Fruit fly (Drosophila melanogaster) whole organism, pupa: ENCODE results near the gene CG17726.

Experiments
- CG10348 ChIP-seq: fragments of 200-800 bp; sonication (Bioruptor generic); IDR thresholded peaks from 2 replicates; pipeline ENCODE4 v1.3.6; 2022; ENCODE audit warnings: missing biosample characterization, missing genetic modification characterization
- CG12605 ChIP-seq: fragments of 200-800 bp; sonication (Bioruptor generic); IDR thresholded peaks from 2 replicates; pipeline ENCODE4 v1.3.6; 2022; ENCODE audit warnings: missing biosample characterization, missing genetic modification characterization
- CG13204 ChIP-seq: fragments of 200-800 bp; sonication (Bioruptor generic); optimal IDR thresholded peaks from 2 replicates; lab custom pipeline; 2018; ENCODE audit warnings: missing biosample characterization, mild to moderate bottlenecking, missing genetic modification characterization, moderate library complexity
- CG14655 ChIP-seq: fragments of 200-800 bp; sonication (Bioruptor generic); optimal IDR thresholded peaks from 3 replicates; lab custom pipeline; 2017; ENCODE audit warnings: mild to moderate bottlenecking, missing biosample characterization, missing genetic modification reagents, missing genetic modification characterization
- CG15710 ChIP-seq: fragments of 200-800 bp; sonication (Bioruptor generic); optimal IDR thresholded peaks from 2 replicates; lab custom pipeline; 2018; ENCODE audit warnings: missing biosample characterization, mild to moderate bottlenecking, missing genetic modification characterization, moderate library complexity
- CG17806 ChIP-seq: fragments of 200-800 bp; sonication (Bioruptor generic); optimal IDR thresholded peaks from 2 replicates; lab custom pipeline; 2018; ENCODE audit warnings: missing biosample characterization, mild to moderate bottlenecking, missing genetic modification characterization, moderate library complexity
- CG32121 ChIP-seq: fragments of 200-800 bp; sonication (Bioruptor generic); IDR thresholded peaks from 2 replicates; pipeline ENCODE4 v1.3.6; 2022; ENCODE audit warnings: missing biosample characterization, missing genetic modification characterization
- CG34367 ChIP-seq: fragments of 200-800 bp; sonication (Bioruptor generic); optimal IDR thresholded peaks from 2 replicates; lab custom pipeline; 2018; ENCODE audit warnings: missing biosample characterization, mild to moderate bottlenecking, missing genetic modification characterization
- CG4496 ChIP-seq: fragments of 200-800 bp; sonication (Bioruptor generic); IDR thresholded peaks from 3 replicates; pipeline ENCODE4 v1.3.6; 2022; ENCODE audit warnings: missing biosample characterization, missing genetic modification characterization
- CG8159 ChIP-seq: fragments of 200-800 bp; sonication (Bioruptor generic); optimal IDR thresholded peaks from 3 replicates; lab custom pipeline; 2018; ENCODE audit warnings: missing biosample characterization, mild to moderate bottlenecking, missing genetic modification characterization, moderate library complexity
- CG8301 ChIP-seq: fragments of 200-800 bp; sonication (Bioruptor generic); optimal IDR thresholded peaks from 2 replicates; lab custom pipeline; 2018; ENCODE audit warnings: missing biosample characterization, mild to moderate bottlenecking, missing genetic modification characterization
- CG9948 ChIP-seq: fragments of 200-800 bp; sonication (Bioruptor generic); optimal IDR thresholded peaks from 2 replicates; lab custom pipeline; 2018; ENCODE audit warnings: missing biosample characterization, mild to moderate bottlenecking, missing genetic modification characterization, moderate library complexity
- D1 ChIP-seq: fragments of 200-800 bp; sonication (Bioruptor generic); optimal IDR thresholded peaks from 2 replicates; lab custom pipeline; 2018; ENCODE audit warnings: missing biosample characterization, mild to moderate bottlenecking, missing genetic modification characterization, moderate library complexity
- EcR ChIP-seq: fragments of 200-800 bp; sonication (Bioruptor generic); optimal IDR thresholded peaks from 3 replicates; lab custom pipeline; 2019; ENCODE audit warnings: missing biosample characterization, missing genetic modification characterization, mild to moderate bottlenecking, moderate library complexity, missing genetic modification reagents
- Ets98B ChIP-seq: fragments of 200-800 bp; sonication (Bioruptor generic); IDR thresholded peaks from 2 replicates; pipeline ENCODE4 v1.3.6; 2022; ENCODE audit warnings: missing biosample characterization, missing genetic modification characterization
- Pif1A ChIP-seq: fragments of 200-800 bp; sonication (Bioruptor generic); optimal IDR thresholded peaks from 3 replicates; lab custom pipeline; 2016; ENCODE audit warnings: missing biosample characterization, missing genetic modification characterization
- Pif1B ChIP-seq: fragments of 200-800 bp; sonication (Bioruptor generic); optimal IDR thresholded peaks from 3 replicates; lab custom pipeline; 2016; ENCODE audit warnings: missing biosample characterization, missing genetic modification characterization
- Snoo ChIP-seq: fragments of 200-800 bp; sonication (Bioruptor generic); optimal IDR thresholded peaks from 3 replicates; lab custom pipeline; 2017; ENCODE audit warnings: missing biosample characterization, mild to moderate bottlenecking, missing genetic modification characterization, inconsistent platforms
- fd96Ca ChIP-seq: fragments of 200-800 bp; sonication (Bioruptor generic); IDR thresholded peaks from 3 replicates; pipeline ENCODE4 v1.3.6; 2022; ENCODE audit warnings: missing biosample characterization, missing genetic modification characterization
- gl ChIP-seq: fragments of 200-800 bp; sonication (Bioruptor generic); optimal IDR thresholded peaks from 2 replicates; lab custom pipeline; 2018; ENCODE audit warnings: missing biosample characterization, mild to moderate bottlenecking, missing genetic modification characterization
- rn ChIP-seq: fragments of 200-800 bp; sonication (Bioruptor generic); IDR thresholded peaks from 2 replicates; pipeline ENCODE4 v1.3.6; 2022; ENCODE audit warnings: missing biosample characterization, missing genetic modification characterization

The CG17726 gene

DNA sequence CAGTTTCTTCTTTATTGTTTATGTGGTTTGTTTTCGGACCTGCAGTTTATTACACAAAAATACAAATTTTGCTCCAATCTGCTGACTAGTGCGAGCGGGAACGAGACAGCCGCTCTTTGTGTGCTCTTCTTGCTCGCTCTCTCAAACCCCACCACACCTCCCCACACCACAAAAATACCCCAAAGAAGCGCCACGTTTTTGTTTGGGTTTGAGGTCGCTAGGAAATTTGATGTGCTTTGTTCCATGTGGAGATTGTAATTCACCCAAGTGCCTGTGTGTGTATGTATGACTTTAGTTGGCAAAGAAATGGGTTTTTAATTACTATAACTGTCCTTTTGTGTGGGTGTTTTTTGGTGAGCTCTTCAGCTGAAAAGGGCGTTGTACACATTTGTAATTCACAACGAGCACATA, 28.5 kb upstream of the CG17726 start:
- TF ChIP-seq CG32121, result 0 out of 2 replicates have a peak, but pooled peaks have one; percentile 14
- no peak for TF ChIP-seq Pif1A (GFP tag; lab: Kevin White, UChicago)
- 0 out of 3 replicates have a peak, but pooled peaks have one; percentile 11 for TF ChIP-seq CG4496 (GFP tag; lab: Robert Waterston, UW)
- no peak for TF ChIP-seq CG13204 (GFP tag; lab: Kevin White, UChicago)
- TF ChIP-seq CG12605 (GFP tag; lab: Robert Waterston, UW), result 0 out of 2 replicates have a peak, but pooled peaks have one; percentile 35
- TF ChIP-seq CG8301 (tag; lab: Kevin White, UChicago), result no peak
- TF ChIP-seq fd96Ca (GFP tag; lab: Robert Waterston, UW), result peak; percentile 47; the same call in 1 of the 3 replicates
- TF ChIP-seq Pif1B (GFP tag; lab: Kevin White, UChicago), result no peak

dm6 chr3R:11199227-11199835, 27.2 kb upstream of the CG17726 start:
- peak; percentile 29 for TF ChIP-seq Snoo (tag; lab: Kevin White, UChicago)
- no peak for TF ChIP-seq CG34367 (tag; lab: Kevin White, UChicago)

- TF ChIP-seq CG9948 (tag; lab: Kevin White, UChicago), result no peak
- peak; percentile 94 for TF ChIP-seq EcR (GFP tag; lab: Kevin White, UChicago)
Measured at dm6 chr3R:11200042-11200884, 26.3 kb upstream of the CG17726 start.

- TF ChIP-seq Snoo (tag; lab: Kevin White, UChicago), result peak; percentile 62
- TF ChIP-seq Pif1B (GFP tag; lab: Kevin White, UChicago), result peak; percentile 80
- peak; percentile 49 for TF ChIP-seq CG15710
- no peak for TF ChIP-seq EcR (GFP tag; lab: Kevin White, UChicago)
- no peak for TF ChIP-seq CG13204 (GFP tag; lab: Kevin White, UChicago)
- TF ChIP-seq rn (GFP tag; lab: Robert Waterston, UW), result no peak
- TF ChIP-seq CG8301 (tag; lab: Kevin White, UChicago), result peak; percentile 57
- peak; percentile 67 for TF ChIP-seq CG8159 (tag; lab: Kevin White, UChicago)
- TF ChIP-seq CG32121, result peak; percentile 67
- peak; percentile 50 for TF ChIP-seq CG9948 (tag; lab: Kevin White, UChicago)
- peak; percentile 57; the same call in 1 of the 2 replicates for TF ChIP-seq Ets98B (GFP tag; lab: Robert Waterston, UW)
- TF ChIP-seq CG10348 (GFP tag; lab: Robert Waterston, UW), result no peak
- peak; percentile 65; the same call in 2 of the 3 replicates for TF ChIP-seq CG4496 (GFP tag; lab: Robert Waterston, UW)
- peak; percentile 81 for TF ChIP-seq Pif1A (GFP tag; lab: Kevin White, UChicago)
- peak; percentile 71; the same call in 2 of the 3 replicates for TF ChIP-seq fd96Ca (GFP tag; lab: Robert Waterston, UW)
- TF ChIP-seq CG12605 (GFP tag; lab: Robert Waterston, UW), result no peak
- peak; percentile 64 for TF ChIP-seq CG17806 (tag; lab: Kevin White, UChicago)
- peak; percentile 67 for TF ChIP-seq CG14655 (GFP tag; lab: Kevin White, UChicago)
- peak; percentile 24 for TF ChIP-seq CG34367 (tag; lab: Kevin White, UChicago)
- TF ChIP-seq D1 (tag; lab: Kevin White, UChicago), result no peak
- TF ChIP-seq gl (tag; lab: Kevin White, UChicago), result no peak
Measured at dm6 chr3R:11200885-11201421, 25.6 kb upstream of the CG17726 start.

dm6 chr3R:11208766-11209331, 17.7 kb upstream of the CG17726 start:
- TF ChIP-seq EcR (GFP tag; lab: Kevin White, UChicago) (peak; percentile 42), CG8301 (tag; lab: Kevin White, UChicago) (no peak)

DNA sequence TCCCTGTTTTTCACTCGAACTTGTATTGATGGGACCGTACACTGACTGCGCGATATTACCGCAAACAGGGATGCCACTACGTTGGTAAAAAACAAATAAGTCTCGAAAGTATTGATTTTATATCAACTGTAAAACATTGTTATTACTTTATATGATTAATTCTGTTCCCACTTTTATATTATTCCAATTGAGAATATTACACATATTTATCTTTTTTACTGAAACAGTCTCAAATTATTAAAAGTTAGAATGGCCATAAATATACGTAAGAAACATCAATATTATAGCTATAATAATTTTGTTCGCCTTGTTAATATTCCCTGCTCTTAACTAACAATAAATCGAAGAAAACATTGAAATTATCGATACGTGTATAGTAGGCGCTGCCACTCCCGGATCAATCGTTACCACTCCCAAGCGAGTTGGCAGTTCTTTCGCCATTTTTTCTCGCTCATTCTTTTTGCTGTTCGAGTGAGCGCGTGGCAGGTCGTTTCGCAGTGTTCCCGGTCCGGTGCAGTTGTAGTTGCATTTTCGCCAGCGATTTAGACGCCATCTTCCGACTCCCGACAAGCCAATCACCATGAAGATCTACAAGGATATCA, 16.7 kb upstream of the CG17726 start, which contains the start of the genes SdhC and Tctp:
Gene SdhC, minus strand, starts transcription at position 49 of the 602 bp plus-strand sequence.
Gene Tctp, plus strand, starts transcription at position 447 of the 602 bp plus-strand sequence.
- TF ChIP-seq gl (tag; lab: Kevin White, UChicago), result no peak
- TF ChIP-seq Pif1A (GFP tag; lab: Kevin White, UChicago), result peak; percentile 52
- TF ChIP-seq rn (GFP tag; lab: Robert Waterston, UW), result no peak
- no peak for TF ChIP-seq CG14655 (GFP tag; lab: Kevin White, UChicago)
- TF ChIP-seq EcR (GFP tag; lab: Kevin White, UChicago), result no peak
- TF ChIP-seq CG34367 (tag; lab: Kevin White, UChicago), result peak; percentile 4
- peak; percentile 47 for TF ChIP-seq CG8159 (tag; lab: Kevin White, UChicago)
- TF ChIP-seq CG10348 (GFP tag; lab: Robert Waterston, UW), result no peak
- peak; percentile 18 for TF ChIP-seq CG15710
- TF ChIP-seq CG9948 (tag; lab: Kevin White, UChicago), result peak; percentile 3
- no peak for TF ChIP-seq CG12605 (GFP tag; lab: Robert Waterston, UW)
- no peak for TF ChIP-seq CG32121
- peak; percentile 36 for TF ChIP-seq Ets98B (GFP tag; lab: Robert Waterston, UW)
- TF ChIP-seq CG13204 (GFP tag; lab: Kevin White, UChicago), result no peak
- no peak for TF ChIP-seq CG4496 (GFP tag; lab: Robert Waterston, UW)
- no peak for TF ChIP-seq D1 (tag; lab: Kevin White, UChicago)
- TF ChIP-seq Pif1B (GFP tag; lab: Kevin White, UChicago), result peak; percentile 14
- peak; percentile 15 for TF ChIP-seq CG8301 (tag; lab: Kevin White, UChicago)
- no peak for TF ChIP-seq fd96Ca (GFP tag; lab: Robert Waterston, UW)
- TF ChIP-seq Snoo (tag; lab: Kevin White, UChicago), result peak; percentile 4
- no peak for TF ChIP-seq CG17806 (tag; lab: Kevin White, UChicago)
- TF ChIP-seq, all 21 proteins: peak for 9
